Fruit fly (Drosophila melanogaster): ENCODE data around the gene twin.

twin gene

DNA sequence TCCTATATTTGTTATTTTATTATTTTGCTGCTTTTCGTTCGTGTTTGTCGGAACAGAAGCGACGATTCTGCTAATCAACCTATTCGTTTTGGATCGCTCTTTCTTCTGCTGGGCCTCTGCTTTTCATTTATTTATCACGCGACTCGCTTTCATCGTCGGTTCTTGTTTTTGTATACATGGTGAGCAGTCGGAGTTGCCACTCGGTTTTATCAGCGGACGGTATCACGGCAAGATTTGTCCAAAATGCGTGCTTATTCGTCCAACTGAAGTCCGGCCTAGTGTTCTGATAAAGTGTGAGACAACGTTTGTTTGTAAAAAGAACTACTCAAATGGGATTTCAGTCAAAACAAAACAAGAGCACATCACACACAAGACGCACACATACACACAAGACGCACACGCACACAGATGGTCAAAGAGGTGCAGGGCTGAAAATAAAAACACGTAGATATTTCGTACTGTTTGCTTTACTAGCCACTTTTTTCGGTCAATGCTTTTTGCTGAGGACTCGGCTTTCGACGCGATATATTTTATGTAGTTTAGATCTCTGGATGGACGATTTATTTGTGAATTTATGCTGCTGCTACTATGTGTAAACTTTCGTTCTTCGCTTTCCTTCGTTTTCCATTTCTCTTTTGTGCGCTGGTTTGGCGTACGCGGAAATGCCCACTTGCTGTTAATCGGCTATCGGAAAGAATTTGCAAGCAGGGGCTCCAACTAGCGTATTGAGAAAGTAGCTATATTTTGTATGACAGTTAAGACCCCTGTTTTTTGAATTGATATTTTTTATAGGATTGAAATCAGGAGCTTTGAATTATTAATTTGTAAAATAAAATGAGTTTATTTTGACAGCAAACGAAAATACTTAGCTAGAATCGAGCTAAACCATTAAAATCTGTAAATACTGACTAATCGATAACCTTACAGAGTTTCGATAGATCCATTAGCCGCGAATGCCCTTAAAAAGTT lies at the start of gene twin (continued):
- TF ChIP-seq stwl (tag; optimal IDR thresholded peaks at IDR 0.05) (peak; percentile 55), sd (tag; optimal IDR thresholded peaks at IDR 0.05) (peak; percentile 77), CG8478 (optimal IDR thresholded peaks at IDR 0.05) (peak; percentile 37), Sry-β (GFP tag; optimal IDR thresholded peaks at IDR 0.05) (peak; percentile 86), CTCF (GFP tag; optimal IDR thresholded peaks at IDR 0.05) (peak; percentile 20), CG12769 (tag; optimal IDR thresholded peaks at IDR 0.05) (no peak), CG5180 (GFP tag; optimal IDR thresholded peaks at IDR 0.05) (no peak), CG2678 (tag; optimal IDR thresholded peaks at IDR 0.05) (no peak), tna (GFP tag; IDR thresholded peaks at IDR 0.05; ENCODE audit: partially characterized antibody) (peak; percentile 35; the same call in 1 of the 2 replicates), CG1602 (GFP tag; optimal IDR thresholded peaks at IDR 0.05) (peak; percentile 57), CG18599 (GFP tag; optimal IDR thresholded peaks at IDR 0.05) (peak; percentile 53), Fer2 (tag; optimal IDR thresholded peaks at IDR 0.05) (peak; percentile 47), CG11247 (GFP tag; IDR thresholded peaks at IDR 0.05) (peak; percentile 45; the same call in 1 of the 2 replicates), ems (GFP tag; optimal IDR thresholded peaks at IDR 0.05) (peak; percentile 70), slp2 (GFP tag; optimal IDR thresholded peaks at IDR 0.05) (no peak), Stat92E (GFP tag; optimal IDR thresholded peaks at IDR 0.05) (no peak), salm (tag; optimal IDR thresholded peaks at IDR 0.05) (no peak), Hr78 (GFP tag; optimal IDR thresholded peaks at IDR 0.05) (no peak), usp (GFP tag; optimal IDR thresholded peaks at IDR 0.05) (no peak), unc-4 (GFP tag; IDR thresholded peaks at IDR 0.05; ENCODE audit: partially characterized antibody) (peak; percentile 74), HLH4C (GFP tag; IDR thresholded peaks at IDR 0.05; ENCODE audit: partially characterized antibody) (peak; percentile 81), Pdp1 (GFP tag; optimal IDR thresholded peaks at IDR 0.05) (peak; percentile 51 to 68), al (GFP tag; IDR thresholded peaks at IDR 0.05) (peak; percentile 43), Nf-YB (GFP tag; optimal IDR thresholded peaks at IDR 0.05) (peak; percentile 37), ato (GFP tag; IDR thresholded peaks at IDR 0.05; ENCODE audit: partially characterized antibody) (peak; percentile 32; the same call in 1 of the 2 replicates), bigmax (GFP tag; optimal IDR thresholded peaks at IDR 0.05) (no peak), gsb-n (tag; optimal IDR thresholded peaks at IDR 0.05) (no peak), CG10431 (GFP tag; optimal IDR thresholded peaks at IDR 0.05) (peak; percentile 100), Ravus (GFP tag; IDR thresholded peaks at IDR 0.05) (no peak), CG8388 (GFP tag; optimal IDR thresholded peaks at IDR 0.05) (no peak), CG31224 (GFP tag; IDR thresholded peaks at IDR 0.05) (no peak), slou (GFP tag; optimal IDR thresholded peaks at IDR 0.05) (peak; percentile 19), bsh (GFP tag; optimal IDR thresholded peaks at IDR 0.05) (peak in 1 of 2 experiments; percentile 43), ara (GFP tag; IDR thresholded peaks at IDR 0.05) (no peak), CG2116 (GFP tag; optimal IDR thresholded peaks at IDR 0.05) (peak; percentile 91), ind (GFP tag; optimal IDR thresholded peaks at IDR 0.05) (peak; percentile 64), wdn (GFP tag; IDR thresholded peaks at IDR 0.05) (peak; percentile 29; the same call in 1 of the 2 replicates), Sry-δ (GFP tag; optimal IDR thresholded peaks at IDR 0.05) (peak; percentile 73), dpn (GFP tag; optimal IDR thresholded peaks at IDR 0.05) (peak; percentile 65 to 67), CG4404 (GFP tag; IDR thresholded peaks at IDR 0.05) (no peak), CG12299 (tag; optimal IDR thresholded peaks at IDR 0.05) (no peak), mld (GFP tag; IDR thresholded peaks at IDR 0.05; ENCODE audit: partially characterized antibody) (no peak), Side (GFP tag; optimal IDR thresholded peaks at IDR 0.05) (peak; percentile 51), CG33213 (GFP tag; optimal IDR thresholded peaks at IDR 0.05) (peak; percentile 15), stc (GFP tag; IDR thresholded peaks at IDR 0.05) (no peak; the same call in 1 of the 2 replicates), CG32532 (GFP tag; IDR thresholded peaks at IDR 0.05) (peak; percentile 69), CG16813 (GFP tag; IDR thresholded peaks at IDR 0.05; ENCODE audit: partially characterized antibody) (peak; percentile 73)
